Worm (Caenorhabditis elegans) whole organism, L4 larva: ENCODE data around the gene str-45.
A peak's percentile ranks its signal among the peaks of the same experiment; 100 is the strongest.

ENCODE experiments used
- D1046.2 ChIP-seq: fragments of 200-800 bp; sonication (Bioruptor generic); IDR thresholded peaks from 2 replicates; pipeline ENCODE4 v1.3.6; 2022; ENCODE audit warnings: missing genetic modification characterization, missing compliant biosample characterization
- F10B5.3 ChIP-seq: sonication (generic microtip); optimal IDR thresholded peaks from 2 replicates; lab custom pipeline; 2016; ENCODE audit warnings: mild to moderate bottlenecking, missing genetic modification characterization, missing compliant biosample characterization
- F26F4.8 ChIP-seq: fragments of 200-800 bp; sonication (Bioruptor generic); conservative IDR thresholded peaks from 2 replicates; pipeline ENCODE4 v1.3.6; 2022; ENCODE audit warnings: missing genetic modification characterization, missing compliant biosample characterization
- R02D3.7 ChIP-seq: fragments of 150-350 bp; sonication (generic microtip); optimal IDR thresholded peaks from 3 replicates; lab custom pipeline; 2014; ENCODE audit warnings: missing biosample characterization, missing genetic modification characterization
- T20F7.1 ChIP-seq: fragments of 200-800 bp; sonication (Bioruptor generic); optimal IDR thresholded peaks from 2 replicates; lab custom pipeline; 2018; ENCODE audit warnings: mild to moderate bottlenecking, missing genetic modification characterization, missing compliant biosample characterization
- ceh-20 ChIP-seq: fragments of 200-800 bp; sonication (Bioruptor generic); IDR thresholded peaks from 2 replicates; pipeline ENCODE4 v1.3.6; 2022; ENCODE audit warnings: missing genetic modification reagents, missing genetic modification characterization, missing compliant biosample characterization
- ceh-32 ChIP-seq: sonication (generic microtip); optimal IDR thresholded peaks from 2 replicates; lab custom pipeline; 2016; ENCODE audit warnings: mild to moderate bottlenecking, missing genetic modification characterization, missing compliant biosample characterization; ENCODE audit not compliant: poor library complexity
- ceh-62 ChIP-seq: sonication (generic microtip); optimal IDR thresholded peaks from 2 replicates; lab custom pipeline; 2017; ENCODE audit warnings: missing biosample characterization, missing genetic modification characterization
- ces-1 ChIP-seq: fragments of 150-350 bp; sonication (generic microtip); optimal IDR thresholded peaks from 4 replicates; lab custom pipeline; 2014; ENCODE audit warnings: missing biosample characterization, missing genetic modification reagents, missing genetic modification characterization
- cey-2 ChIP-seq: sonication (generic microtip); optimal IDR thresholded peaks from 3 replicates; lab custom pipeline; 2017; ENCODE audit warnings: missing genetic modification characterization, mild to moderate bottlenecking, missing compliant biosample characterization, antibody characterized with exemption, borderline replicate concordance; ENCODE audit not compliant: insufficient read depth
- daf-16 ChIP-seq, 3 experiments: sonication (generic microtip); optimal IDR thresholded peaks; 2 replicates each; lab custom pipeline; 2016 to 2017; ENCODE audit warnings: missing genetic modification characterization in 3 of 3, missing genetic modification reagents in 3 of 3, mild to moderate bottlenecking in 2 of 3, missing compliant biosample characterization in 2 of 3, missing biosample characterization in 1 of 3, moderate library complexity in 1 of 3
- dmd-8 ChIP-seq: fragments of 200-800 bp; sonication (Bioruptor generic); IDR thresholded peaks from 2 replicates; pipeline ENCODE4 v1.3.6; 2022; ENCODE audit warnings: missing genetic modification characterization, missing compliant biosample characterization
- dmd-9 ChIP-seq: fragments of 200-800 bp; sonication (Bioruptor generic); IDR thresholded peaks from 2 replicates; pipeline ENCODE4 v1.3.6; 2022; ENCODE audit warnings: missing genetic modification reagents, missing genetic modification characterization, missing compliant biosample characterization
- dpl-1 ChIP-seq: fragments of 150-350 bp; optimal IDR thresholded peaks from 2 replicates; lab custom pipeline; 2014; ENCODE audit warnings: missing biosample characterization, missing genetic modification reagents, missing genetic modification characterization
- duxl-1 ChIP-seq: sonication (generic microtip); optimal IDR thresholded peaks from 2 replicates; lab custom pipeline; 2016; ENCODE audit warnings: mild to moderate bottlenecking, missing genetic modification characterization, moderate library complexity, missing compliant biosample characterization; ENCODE audit not compliant: poor library complexity
- dve-1 ChIP-seq: sonication (generic microtip); optimal IDR thresholded peaks from 2 replicates; lab custom pipeline; 2017; ENCODE audit warnings: antibody characterized with exemption, mild to moderate bottlenecking, missing genetic modification characterization, missing compliant biosample characterization; ENCODE audit not compliant: insufficient read depth
- gei-8 ChIP-seq: fragments of 200-800 bp; sonication (Bioruptor generic); optimal IDR thresholded peaks from 2 replicates; lab custom pipeline; 2018; ENCODE audit warnings: mild to moderate bottlenecking, missing genetic modification characterization, missing compliant biosample characterization
- hmg-1.1 ChIP-seq: fragments of 200-800 bp; sonication (Bioruptor generic); IDR thresholded peaks from 2 replicates; pipeline ENCODE4 v1.3.6; 2022; ENCODE audit warnings: missing genetic modification reagents, missing genetic modification characterization, missing compliant biosample characterization
- lim-7 ChIP-seq: fragments of 200-800 bp; sonication (Bioruptor generic); IDR thresholded peaks from 2 replicates; pipeline ENCODE4 v1.3.6; 2022; ENCODE audit warnings: missing genetic modification characterization, missing compliant biosample characterization
- lin-13 ChIP-seq: fragments of 150-350 bp; optimal IDR thresholded peaks from 2 replicates; lab custom pipeline; 2014; ENCODE audit warnings: missing biosample characterization, missing genetic modification reagents, missing genetic modification characterization
- lin-38 ChIP-seq: fragments of 200-800 bp; sonication (Bioruptor generic); IDR thresholded peaks from 2 replicates; pipeline ENCODE4 v1.3.6; 2022; ENCODE audit warnings: missing genetic modification reagents, missing genetic modification characterization, missing compliant biosample characterization
- lsy-2 ChIP-seq, 2 experiments: fragments of 150-350 bp in 1 of 2; sonication (generic microtip) in 1 of 2; optimal IDR thresholded peaks; 2 replicates each; lab custom pipeline; 2014 to 2017; ENCODE audit warnings: missing biosample characterization in 2 of 2, missing genetic modification characterization in 2 of 2
- mdl-1 ChIP-seq, 2 experiments: fragments of 150-350 bp in 1 of 2; sonication (generic microtip) in 1 of 2; optimal IDR thresholded peaks; 2 replicates each; lab custom pipeline; 2014 to 2017; ENCODE audit warnings: missing biosample characterization in 2 of 2, missing genetic modification characterization in 2 of 2
- mes-2 ChIP-seq: sonication (generic microtip); optimal IDR thresholded peaks from 2 replicates; lab custom pipeline; 2016; ENCODE audit warnings: missing genotype, mild to moderate bottlenecking, missing genetic modification characterization, missing compliant biosample characterization; ENCODE audit not compliant: poor library complexity, severe bottlenecking
- nhr-10 ChIP-seq: fragments of 150-350 bp; optimal IDR thresholded peaks from 2 replicates; lab custom pipeline; 2014; ENCODE audit warnings: missing biosample characterization, missing genetic modification characterization
- nhr-237 ChIP-seq: sonication (generic microtip); optimal IDR thresholded peaks from 2 replicates; lab custom pipeline; 2017; ENCODE audit warnings: missing biosample characterization, missing genetic modification characterization
- nhr-25 ChIP-seq: sonication (generic microtip); optimal IDR thresholded peaks from 2 replicates; lab custom pipeline; 2017; ENCODE audit warnings: missing genetic modification characterization, mild to moderate bottlenecking, missing compliant biosample characterization, antibody characterized with exemption, moderate library complexity, borderline replicate concordance; ENCODE audit not compliant: insufficient read depth
- nhr-28 ChIP-seq: fragments of 150-350 bp; optimal IDR thresholded peaks from 2 replicates; lab custom pipeline; 2014; ENCODE audit warnings: missing biosample characterization, missing genetic modification characterization
- nhr-48 ChIP-seq: sonication (generic microtip); optimal IDR thresholded peaks from 2 replicates; lab custom pipeline; 2016; ENCODE audit warnings: mild to moderate bottlenecking, missing genetic modification characterization, missing compliant biosample characterization
- nhr-6 ChIP-seq: fragments of 150-350 bp; optimal IDR thresholded peaks from 2 replicates; lab custom pipeline; 2014; ENCODE audit warnings: missing biosample characterization, missing genetic modification characterization
- nhr-77 ChIP-seq: fragments of 150-350 bp; optimal IDR thresholded peaks from 2 replicates; lab custom pipeline; 2014; ENCODE audit warnings: missing biosample characterization, missing genetic modification characterization
- pha-4 ChIP-seq, 2 experiments: fragments of 150-350 bp in 1 of 2; fragments of 200-800 bp in 1 of 2; sonication (Bioruptor generic) in 1 of 2; IDR thresholded peaks in 1 of 2; optimal IDR thresholded peaks in 1 of 2; 2 replicates each; pipeline versions ENCODE4 v1.3.6 to Lab custom; 2014 to 2022; ENCODE audit warnings: missing genetic modification characterization in 2 of 2, missing genetic modification reagents in 2 of 2, missing biosample characterization in 1 of 2, missing compliant biosample characterization in 1 of 2
- pqm-1 ChIP-seq: sonication (generic microtip); optimal IDR thresholded peaks from 2 replicates; lab custom pipeline; 2017; ENCODE audit warnings: missing biosample characterization, missing genetic modification characterization
- saeg-2 ChIP-seq: fragments of 200-800 bp; sonication (Bioruptor generic); IDR thresholded peaks from 2 replicates; pipeline ENCODE4 v1.3.6; 2022; ENCODE audit warnings: missing genetic modification reagents, missing genetic modification characterization, missing compliant biosample characterization
- snpc-1.2 ChIP-seq: fragments of 200-800 bp; sonication (Bioruptor generic); IDR thresholded peaks from 2 replicates; pipeline ENCODE4 v1.3.6; 2022; ENCODE audit warnings: missing genetic modification reagents, missing genetic modification characterization, missing compliant biosample characterization
- snpc-4 ChIP-seq: fragments of 150-350 bp; optimal IDR thresholded peaks from 2 replicates; lab custom pipeline; 2014; ENCODE audit warnings: missing biosample characterization, missing genetic modification characterization
- spr-3 ChIP-seq: fragments of 200-800 bp; sonication (Bioruptor generic); optimal IDR thresholded peaks from 2 replicates; lab custom pipeline; 2018; ENCODE audit warnings: mild to moderate bottlenecking, missing genetic modification characterization, missing compliant biosample characterization
- unc-62 ChIP-seq, 3 experiments: fragments of 150-350 bp in 1 of 3; sonication (generic microtip); optimal IDR thresholded peaks in 2 of 3; peaks in 1 of 3; 1 replicate in 1 of 3; 2 replicates in 2 of 3; lab custom pipeline; 2014 to 2017; ENCODE audit warnings: missing biosample characterization in 3 of 3, missing genetic modification characterization in 3 of 3, missing genetic modification reagents in 3 of 3, missing genotype in 1 of 3
- vab-7 ChIP-seq: fragments of 200-800 bp; sonication (Bioruptor generic); IDR thresholded peaks from 2 replicates; pipeline ENCODE4 v1.3.6; 2022; ENCODE audit warnings: missing genetic modification reagents, missing genetic modification characterization, missing compliant biosample characterization
- zfp-2 ChIP-seq: sonication (generic microtip); optimal IDR thresholded peaks from 2 replicates; lab custom pipeline; 2016; ENCODE audit warnings: mild to moderate bottlenecking, missing genetic modification characterization, missing compliant biosample characterization

str-45 gene

DNA sequence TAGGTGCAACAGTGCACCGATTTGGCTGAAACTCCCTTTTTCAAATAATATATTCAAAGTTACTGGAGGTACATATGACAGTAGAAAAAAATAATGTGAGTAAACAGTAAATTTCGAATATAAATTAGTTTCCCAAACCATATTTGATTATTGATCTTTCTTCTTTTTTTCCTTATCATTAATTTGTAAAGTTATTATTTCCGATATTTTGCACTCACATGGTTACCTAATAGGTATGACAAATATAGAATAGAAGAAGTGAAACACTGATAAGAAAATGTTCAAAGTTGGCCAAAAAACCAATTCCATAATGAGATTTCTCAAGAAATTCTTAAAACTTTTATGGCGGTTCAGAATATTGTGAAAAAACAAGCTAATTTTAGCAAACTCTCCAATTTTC is 19.0 kb upstream of the str-45 start:
- TF ChIP-seq dve-1 (tag; lab: Kevin White, UChicago) (peak; percentile 12), saeg-2 (GFP tag; lab: Robert Waterston, UW) (no peak), nhr-77 (tag; lab: Kevin White, UChicago) (peak; percentile 55), daf-16 (GFP tag; optimal IDR thresholded peaks at IDR 0.05; lab: Kevin White, UChicago) (no peak), daf-16 (tag; optimal IDR thresholded peaks at IDR 0.05; lab: Kevin White, UChicago) (peak; percentile 55), nhr-28 (tag; lab: Kevin White, UChicago) (peak; percentile 34), spr-3 (no peak), snpc-4 (tag; lab: Kevin White, UChicago) (no peak), snpc-1.2 (GFP tag; lab: Robert Waterston, UW) (no peak), pqm-1 (tag; lab: Kevin White, UChicago) (peak; percentile 14)

DNA sequence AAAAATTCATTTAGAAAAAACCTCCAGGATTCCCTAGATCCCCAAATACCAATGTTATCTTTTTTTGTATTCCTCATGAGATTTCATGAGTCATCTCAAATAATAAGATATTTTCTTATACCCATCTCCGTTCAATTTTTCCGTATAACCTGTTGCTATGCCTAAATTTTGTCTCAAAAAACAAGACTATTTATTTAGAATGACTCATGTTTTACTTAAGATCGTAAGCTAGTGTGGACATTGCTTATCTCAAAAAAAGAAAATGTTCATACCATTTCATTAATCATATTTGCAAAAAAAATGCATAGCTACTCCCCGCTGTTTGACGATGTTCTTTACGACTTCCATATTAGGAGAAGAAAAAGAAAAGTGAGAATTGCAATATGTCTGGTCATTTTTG is 18.5 kb upstream of the str-45 start, which contains the start of gene K08F9.3:
Gene K08F9.3 (plus strand): TSS at position 301 of the 400 bp plus-strand sequence.
- TF ChIP-seq cey-2 (tag; lab: Kevin White, UChicago) = no peak
- TF ChIP-seq dmd-9 (GFP tag; lab: Robert Waterston, UW) = no peak
- no peak for TF ChIP-seq F10B5.3 (tag; lab: Kevin White, UChicago)
- TF ChIP-seq duxl-1 (tag; lab: Kevin White, UChicago) = no peak
- TF ChIP-seq mdl-1 (tag; optimal IDR thresholded peaks at IDR 0.05; lab: Kevin White, UChicago) = no peak
- no peak for TF ChIP-seq F26F4.8 (GFP tag; lab: Robert Waterston, UW)
- no peak for TF ChIP-seq zfp-2 (tag; lab: Kevin White, UChicago)
- TF ChIP-seq gei-8 (GFP tag; lab: Kevin White, UChicago) = no peak
- TF ChIP-seq lin-38 = no peak
- no peak for TF ChIP-seq vab-7 (GFP tag; lab: Robert Waterston, UW)
- no peak for TF ChIP-seq nhr-10 (tag; lab: Kevin White, UChicago)
- no peak for TF ChIP-seq nhr-25

DNA sequence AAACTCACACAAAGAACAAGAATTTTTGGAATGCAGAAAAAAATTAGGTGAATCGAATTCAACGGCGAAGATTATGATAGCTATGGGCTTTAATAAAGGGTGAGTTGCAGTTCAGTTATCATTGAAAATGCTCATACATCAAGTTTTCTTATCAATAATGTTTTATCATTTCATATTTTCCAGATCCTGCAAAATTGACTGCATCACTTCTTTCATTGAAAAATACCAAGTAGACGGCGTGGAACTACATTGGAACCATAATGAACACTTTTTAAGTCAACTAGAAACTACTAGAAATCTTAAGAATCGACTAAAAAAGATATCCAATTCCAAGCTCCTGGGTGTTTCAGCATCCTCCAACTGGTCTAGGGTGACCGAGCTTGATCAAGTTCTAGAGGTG is 15.5 kb upstream of the str-45 start, which contains the start of gene K08F9.1:
Gene K08F9.1 (minus strand): TSS at position 101 of the 400 bp plus-strand sequence.
- no peak for TF ChIP-seq pha-4 (GFP tag; IDR thresholded peaks at IDR 0.05; lab: Robert Waterston, UW)
- TF ChIP-seq pha-4 (tag; optimal IDR thresholded peaks at IDR 0.05; lab: Kevin White, UChicago) = no peak
- TF ChIP-seq ceh-32 (tag; lab: Kevin White, UChicago) = no peak
- TF ChIP-seq nhr-25 = no peak
- no peak for TF ChIP-seq lsy-2 (tag; optimal IDR thresholded peaks at IDR 0.05; lab: Kevin White, UChicago)
- TF ChIP-seq D1046.2 (GFP tag; lab: Robert Waterston, UW) = no peak
- TF ChIP-seq snpc-1.2 (GFP tag; lab: Robert Waterston, UW) = no peak
- no peak for TF ChIP-seq unc-62 (GFP tag; optimal IDR thresholded peaks at IDR 0.05 in 1 of 2; lab: Kevin White, UChicago)
- no peak for TF ChIP-seq unc-62 (tag; optimal IDR thresholded peaks at IDR 0.05; lab: Kevin White, UChicago)
- TF ChIP-seq daf-16 (GFP tag; optimal IDR thresholded peaks at IDR 0.05; lab: Kevin White, UChicago) = no peak
- TF ChIP-seq daf-16 (tag; optimal IDR thresholded peaks at IDR 0.05; lab: Kevin White, UChicago) = no peak
- no peak for TF ChIP-seq lim-7 (GFP tag; lab: Robert Waterston, UW)
- no peak for TF ChIP-seq hmg-1.1
- no peak for TF ChIP-seq R02D3.7
- TF ChIP-seq ces-1 (GFP tag; lab: Kevin White, UChicago) = no peak
- no peak for TF ChIP-seq dmd-8
- no peak for TF ChIP-seq nhr-237 (tag; lab: Kevin White, UChicago)

DNA sequence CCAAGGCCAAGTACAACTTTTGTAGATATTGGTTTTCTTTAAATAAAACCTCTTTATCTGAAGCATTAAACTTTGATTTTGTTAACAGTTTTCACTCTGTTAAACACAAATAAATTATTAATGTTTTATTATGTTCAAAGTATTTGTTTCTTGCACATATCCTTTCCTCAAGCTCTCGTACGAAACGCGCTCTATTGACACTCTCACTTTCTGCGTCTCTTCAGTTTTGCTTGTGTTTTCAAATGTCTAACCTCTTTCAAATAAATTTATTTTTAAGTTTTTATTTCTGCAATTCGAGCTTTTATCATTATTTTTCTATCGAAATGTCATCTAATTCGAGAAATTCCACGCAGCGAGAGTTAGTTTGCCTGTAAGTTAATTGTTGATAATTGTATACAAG is 15.0 kb upstream of the str-45 start, which contains the start of gene K08F9.4:
Gene K08F9.4 (plus strand): TSS at position 222 of the 400 bp plus-strand sequence.
- TF ChIP-seq ceh-20 (GFP tag; lab: Robert Waterston, UW) = no peak
- peak; percentile 7 for TF ChIP-seq lin-13
- TF ChIP-seq nhr-28 (tag; lab: Kevin White, UChicago) = peak; percentile 61
- TF ChIP-seq T20F7.1 (GFP tag; lab: Kevin White, UChicago) = peak; percentile 32
- no peak for TF ChIP-seq ceh-62 (tag; lab: Kevin White, UChicago)
- peak; percentile 92 for TF ChIP-seq mes-2 (tag; lab: Kevin White, UChicago)
- peak; percentile 72 for TF ChIP-seq nhr-6 (tag; lab: Kevin White, UChicago)
- TF ChIP-seq daf-16 (GFP tag; optimal IDR thresholded peaks at IDR 0.05; lab: Kevin White, UChicago) = no peak
- TF ChIP-seq daf-16 (tag; optimal IDR thresholded peaks at IDR 0.05; lab: Kevin White, UChicago) = no peak
- peak; percentile 73 for TF ChIP-seq dpl-1 (GFP tag; lab: Kevin White, UChicago)
- peak; percentile 90 for TF ChIP-seq lin-38
- peak; percentile 18 for TF ChIP-seq duxl-1 (tag; lab: Kevin White, UChicago)
- no peak for TF ChIP-seq nhr-48
